Fruit fly (Drosophila melanogaster) whole organism, prepupa: ENCODE results near the gene CG4174.

Experiments used
- Blimp-1 ChIP-seq: fragments of 200-800 bp; sonication (Bioruptor generic); optimal IDR thresholded peaks from 3 replicates; lab custom pipeline; 2017; ENCODE audit warnings: missing biosample characterization, missing genetic modification characterization, mild to moderate bottlenecking, moderate library complexity, missing genetic modification reagents
- CG10631 ChIP-seq: fragments of 200-800 bp; sonication (Bioruptor generic); optimal IDR thresholded peaks from 2 replicates; lab custom pipeline; 2016; ENCODE audit warnings: missing biosample characterization, missing genetic modification characterization
- CG11294 ChIP-seq: fragments of 200-800 bp; sonication (Bioruptor generic); IDR thresholded peaks from 2 replicates; pipeline ENCODE4 v1.3.6; 2022; ENCODE audit warnings: missing biosample characterization, missing genetic modification characterization
- CG11762 ChIP-seq: fragments of 200-800 bp; sonication (Bioruptor generic); optimal IDR thresholded peaks from 3 replicates; lab custom pipeline; 2016; ENCODE audit warnings: missing biosample characterization, missing genetic modification characterization; ENCODE audit not compliant: insufficient read depth
- CG11902 ChIP-seq: fragments of 200-800 bp; sonication (Bioruptor generic); optimal IDR thresholded peaks from 3 replicates; lab custom pipeline; 2016; ENCODE audit warnings: missing biosample characterization, missing genetic modification characterization
- CG15336 ChIP-seq: fragments of 200-800 bp; sonication (Bioruptor generic); IDR thresholded peaks from 2 replicates; pipeline ENCODE4 v1.3.6; 2022; ENCODE audit warnings: missing biosample characterization, missing genetic modification characterization
- CG1621 ChIP-seq: fragments of 200-800 bp; sonication (Bioruptor generic); optimal IDR thresholded peaks from 3 replicates; lab custom pipeline; 2018; ENCODE audit warnings: missing biosample characterization, mild to moderate bottlenecking, missing genetic modification characterization
- CG16779 ChIP-seq: fragments of 200-800 bp; sonication (Bioruptor generic); optimal IDR thresholded peaks from 3 replicates; lab custom pipeline; 2017; ENCODE audit warnings: missing biosample characterization, mild to moderate bottlenecking, missing genetic modification characterization
- CG31627 ChIP-seq: fragments of 200-800 bp; sonication (Bioruptor generic); optimal IDR thresholded peaks from 3 replicates; lab custom pipeline; 2016; ENCODE audit warnings: missing biosample characterization, missing genetic modification characterization
- CG32006 ChIP-seq: fragments of 200-800 bp; sonication (Bioruptor generic); optimal IDR thresholded peaks from 3 replicates; lab custom pipeline; 2017; ENCODE audit warnings: missing biosample characterization, mild to moderate bottlenecking, missing genetic modification characterization
- CG34406 ChIP-seq: fragments of 200-800 bp; sonication (Bioruptor generic); optimal IDR thresholded peaks from 3 replicates; lab custom pipeline; 2016; ENCODE audit warnings: missing biosample characterization, missing genetic modification characterization
- CG3919 ChIP-seq: fragments of 200-800 bp; sonication (Bioruptor generic); optimal IDR thresholded peaks from 3 replicates; lab custom pipeline; 2016; ENCODE audit warnings: missing biosample characterization, missing genetic modification characterization
- CG4318 ChIP-seq: fragments of 200-800 bp; sonication (Bioruptor generic); optimal IDR thresholded peaks from 3 replicates; lab custom pipeline; 2017; ENCODE audit warnings: missing biosample characterization, mild to moderate bottlenecking, missing genetic modification characterization
- CG6163 ChIP-seq: fragments of 200-800 bp; sonication (Bioruptor generic); IDR thresholded peaks from 3 replicates; pipeline ENCODE4 v1.3.6; 2022; ENCODE audit warnings: missing biosample characterization, missing genetic modification characterization
- CG6276 ChIP-seq: fragments of 200-800 bp; sonication (Bioruptor generic); optimal IDR thresholded peaks from 2 replicates; lab custom pipeline; 2017; ENCODE audit warnings: missing biosample characterization, mild to moderate bottlenecking, missing genetic modification characterization
- CG6808 ChIP-seq: fragments of 200-800 bp; sonication (Bioruptor generic); optimal IDR thresholded peaks from 3 replicates; lab custom pipeline; 2017; ENCODE audit warnings: missing biosample characterization, missing genetic modification characterization, mild to moderate bottlenecking, moderate library complexity, missing genetic modification reagents
- CG7368 ChIP-seq: fragments of 200-800 bp; sonication (Bioruptor generic); optimal IDR thresholded peaks from 3 replicates; lab custom pipeline; 2016; ENCODE audit warnings: missing biosample characterization, missing genetic modification characterization
- CG8119 ChIP-seq: fragments of 200-800 bp; sonication (Bioruptor generic); IDR thresholded peaks from 3 replicates; pipeline ENCODE4 v1.3.6; 2022; ENCODE audit warnings: missing biosample characterization, missing genetic modification characterization
- CG8319 ChIP-seq: fragments of 200-800 bp; sonication (Bioruptor generic); optimal IDR thresholded peaks from 3 replicates; lab custom pipeline; 2016; ENCODE audit warnings: missing biosample characterization, missing genetic modification characterization
- CG8632 ChIP-seq: fragments of 200-800 bp; sonication (Bioruptor generic); optimal IDR thresholded peaks from 3 replicates; lab custom pipeline; 2016; ENCODE audit warnings: missing biosample characterization, missing genetic modification characterization
- Eip75B ChIP-seq: fragments of 200-800 bp; sonication (Bioruptor generic); optimal IDR thresholded peaks from 3 replicates; lab custom pipeline; 2016; ENCODE audit warnings: missing biosample characterization, missing genetic modification characterization
- Eip78C ChIP-seq: fragments of 200-800 bp; sonication (Bioruptor generic); peaks from one replicate; lab custom pipeline; 2016; ENCODE audit warnings: missing biosample characterization, missing genetic modification characterization
- Ets96B ChIP-seq: fragments of 200-800 bp; optimal IDR thresholded peaks from 2 replicates; lab custom pipeline; 2019; ENCODE audit warnings: missing biosample characterization, mild to moderate bottlenecking, missing genetic modification characterization, moderate library complexity
- Hr38 ChIP-seq: sonication (Bioruptor generic); optimal IDR thresholded peaks from 2 replicates; lab custom pipeline; 2016; ENCODE audit warnings: missing biosample characterization, missing genetic modification characterization
- Hr4 ChIP-seq: fragments of 200-800 bp; sonication (Bioruptor generic); optimal IDR thresholded peaks from 3 replicates; lab custom pipeline; 2016; ENCODE audit warnings: missing biosample characterization, missing genetic modification characterization
- Lpt ChIP-seq: fragments of 200-800 bp; sonication (Bioruptor generic); optimal IDR thresholded peaks from 3 replicates; lab custom pipeline; 2016; ENCODE audit warnings: missing biosample characterization, missing genetic modification characterization
- Met ChIP-seq: fragments of 200-800 bp; sonication (Bioruptor generic); optimal IDR thresholded peaks from 3 replicates; lab custom pipeline; 2016; ENCODE audit warnings: missing biosample characterization, missing genetic modification characterization
- OdsH ChIP-seq: fragments of 200-800 bp; sonication (Bioruptor generic); optimal IDR thresholded peaks from 3 replicates; lab custom pipeline; 2016; ENCODE audit warnings: missing biosample characterization, missing genetic modification characterization
- Sox102F ChIP-seq: fragments of 200-800 bp; sonication (Bioruptor generic); optimal IDR thresholded peaks from 2 replicates; lab custom pipeline; 2016; ENCODE audit warnings: missing biosample characterization, mild to moderate bottlenecking, missing genetic modification characterization
- Sox14 ChIP-seq: fragments of 200-800 bp; sonication (Bioruptor generic); optimal IDR thresholded peaks from 3 replicates; lab custom pipeline; 2016; ENCODE audit warnings: missing biosample characterization, missing genetic modification characterization
- achi ChIP-seq: fragments of 200-800 bp; sonication (Bioruptor generic); optimal IDR thresholded peaks from 3 replicates; lab custom pipeline; 2016; ENCODE audit warnings: missing biosample characterization, missing genetic modification characterization
- cyc ChIP-seq: fragments of 200-800 bp; sonication (Bioruptor generic); optimal IDR thresholded peaks from 3 replicates; lab custom pipeline; 2016; ENCODE audit warnings: missing biosample characterization, missing genetic modification characterization
- dac ChIP-seq: fragments of 200-800 bp; sonication (Bioruptor generic); optimal IDR thresholded peaks from 2 replicates; lab custom pipeline; 2017; ENCODE audit warnings: missing biosample characterization, mild to moderate bottlenecking, missing genetic modification characterization
- dsx ChIP-seq: fragments of 200-800 bp; optimal IDR thresholded peaks from 3 replicates; lab custom pipeline; 2019; ENCODE audit warnings: missing biosample characterization, mild to moderate bottlenecking, missing genetic modification characterization, moderate library complexity; ENCODE audit not compliant: poor library complexity, severe bottlenecking
- eg ChIP-seq: fragments of 200-800 bp; sonication (Bioruptor generic); IDR thresholded peaks from 3 replicates; pipeline ENCODE4 v1.3.6; 2022; ENCODE audit warnings: missing biosample characterization, missing genetic modification characterization
- net ChIP-seq: fragments of 200-800 bp; sonication (Bioruptor generic); optimal IDR thresholded peaks from 3 replicates; lab custom pipeline; 2016; ENCODE audit warnings: missing biosample characterization, missing genetic modification characterization
- pdm3 ChIP-seq: fragments of 200-800 bp; sonication (Bioruptor generic); optimal IDR thresholded peaks from 3 replicates; lab custom pipeline; 2016; ENCODE audit warnings: missing biosample characterization, missing genetic modification characterization
- salr ChIP-seq, 2 experiments: fragments of 200-800 bp; sonication (Bioruptor generic); optimal IDR thresholded peaks; 3 replicates each; lab custom pipeline; 2016 to 2018; ENCODE audit warnings: missing biosample characterization in 2 of 2, missing genetic modification characterization in 2 of 2, mild to moderate bottlenecking in 1 of 2
- ss ChIP-seq, 2 experiments: fragments of 200-800 bp; sonication (Bioruptor generic); optimal IDR thresholded peaks; 2 replicates in 1 of 2; 3 replicates in 1 of 2; lab custom pipeline; 2017 to 2018; ENCODE audit warnings: mild to moderate bottlenecking in 2 of 2, missing biosample characterization in 2 of 2, missing genetic modification characterization in 2 of 2, moderate library complexity in 1 of 2
- svp ChIP-seq: fragments of 200-800 bp; sonication (Bioruptor generic); peaks from one replicate; lab custom pipeline; 2016; ENCODE audit warnings: missing biosample characterization, missing genetic modification characterization

CG4174 gene

dm6 chr3L:18629874-18630273 is 12.1 kb upstream of the CG4174 start:
- TF ChIP-seq Sox102F (GFP tag; lab: Kevin White, UChicago) (no peak), CG6808 (no peak), CG7368 (no peak), CG10631 (no peak), dsx (no peak), OdsH (no peak), CG11762 (GFP tag; lab: Kevin White, UChicago) (no peak), CG11294 (GFP tag; lab: Robert Waterston, UW) (no peak), CG8632 (no peak), Ets96B (no peak), CG11902 (GFP tag; lab: Kevin White, UChicago) (no peak)

- TF ChIP-seq svp (GFP tag; lab: Kevin White, UChicago) (no peak), eg (GFP tag; lab: Robert Waterston, UW) (0 out of 3 replicates have a peak, but pooled peaks have one; percentile 15), CG6276 (peak; percentile 6), Sox102F (GFP tag; lab: Kevin White, UChicago) (no peak), CG31627 (GFP tag; lab: Kevin White, UChicago) (no peak), Sox14 (GFP tag; lab: Kevin White, UChicago) (no peak), CG1621 (tag; lab: Kevin White, UChicago) (no peak), dac (GFP tag; lab: Kevin White, UChicago) (no peak), Eip78C (GFP tag; lab: Kevin White, UChicago) (no peak)
These were observed 10.7 kb upstream of the CG4174 start for dm6 chr3L:18628458-18628857.

- TF ChIP-seq CG11762 (GFP tag; lab: Kevin White, UChicago) (no peak), CG1621 (tag; lab: Kevin White, UChicago) (peak; percentile 1), ss (GFP tag; optimal IDR thresholded peaks at IDR 0.05; lab: Kevin White, UChicago) (peak; percentile 58 to 69), CG6163 (GFP tag; lab: Robert Waterston, UW) (0 out of 3 replicates have a peak, but pooled peaks have one; percentile 16), CG15336 (GFP tag; lab: Robert Waterston, UW) (peak; percentile 26; the same call in 1 of the 2 replicates), svp (GFP tag; lab: Kevin White, UChicago) (peak; percentile 30), CG6276 (peak; percentile 74), CG16779 (no peak), dsx (peak; percentile 36), salr (GFP tag; optimal IDR thresholded peaks at IDR 0.05; lab: Kevin White, UChicago) (peak in 1 of 2 experiments; percentile 68), achi (no peak), Hr38 (GFP tag; lab: Kevin White, UChicago) (no peak), CG32006 (GFP tag; lab: Kevin White, UChicago) (peak; percentile 82), CG4318 (GFP tag; lab: Kevin White, UChicago) (peak; percentile 51), Eip78C (GFP tag; lab: Kevin White, UChicago) (peak; percentile 67), dac (GFP tag; lab: Kevin White, UChicago) (peak; percentile 26), CG6808 (peak; percentile 15), Hr4 (GFP tag; lab: Kevin White, UChicago) (peak; percentile 51), CG8119 (GFP tag; lab: Robert Waterston, UW) (peak; percentile 68; the same call in 2 of the 3 replicates)
These were observed 10.1 kb upstream of the CG4174 start for dm6 chr3L:18627657-18628455.

dm6 chr3L:18626451-18627079 is 8.8 kb upstream of the CG4174 start:
- TF ChIP-seq Sox14 (GFP tag; lab: Kevin White, UChicago) (no peak), cyc (GFP tag; lab: Kevin White, UChicago) (no peak), pdm3 (GFP tag; lab: Kevin White, UChicago) (peak; percentile 14), CG11902 (GFP tag; lab: Kevin White, UChicago) (no peak), CG6163 (GFP tag; lab: Robert Waterston, UW) (peak; percentile 43; the same call in 2 of the 3 replicates), Eip75B (GFP tag; lab: Kevin White, UChicago) (peak; percentile 7), Hr4 (GFP tag; lab: Kevin White, UChicago) (peak; percentile 17), Eip78C (GFP tag; lab: Kevin White, UChicago) (peak; percentile 41), Lpt (GFP tag; lab: Kevin White, UChicago) (peak; percentile 24), CG31627 (GFP tag; lab: Kevin White, UChicago) (no peak), CG4318 (GFP tag; lab: Kevin White, UChicago) (no peak), CG3919 (GFP tag; lab: Kevin White, UChicago) (peak; percentile 23), Met (GFP tag; lab: Kevin White, UChicago) (peak; percentile 47), net (peak; percentile 22), CG11762 (GFP tag; lab: Kevin White, UChicago) (no peak), ss (GFP tag; optimal IDR thresholded peaks at IDR 0.05; lab: Kevin White, UChicago) (no peak), salr (GFP tag; optimal IDR thresholded peaks at IDR 0.05; lab: Kevin White, UChicago) (no peak), CG32006 (GFP tag; lab: Kevin White, UChicago) (peak; percentile 61), CG1621 (tag; lab: Kevin White, UChicago) (no peak), CG6808 (no peak), CG34406 (peak; percentile 20), Sox102F (GFP tag; lab: Kevin White, UChicago) (peak; percentile 18), Blimp-1 (GFP tag; lab: Kevin White, UChicago) (peak; percentile 74), CG8319 (GFP tag; lab: Kevin White, UChicago) (no peak), dac (GFP tag; lab: Kevin White, UChicago) (no peak)
